Worm (Caenorhabditis elegans) whole organism, L4 larva: ENCODE results near the gene C17G1.14.

Experiments used
- Y105C5A.15 ChIP-seq: fragments of 200-800 bp; sonication (Bioruptor generic); IDR thresholded peaks from 2 replicates; pipeline ENCODE4 v1.3.6; 2022; ENCODE audit warnings: missing genetic modification characterization, missing compliant biosample characterization
- ZK337.2 ChIP-seq: fragments of 200-800 bp; sonication (Bioruptor generic); IDR thresholded peaks from 2 replicates; pipeline ENCODE4 v1.3.6; 2022; ENCODE audit warnings: missing genetic modification reagents, missing genetic modification characterization, missing compliant biosample characterization
- ceh-28 ChIP-seq: fragments of 150-350 bp; optimal IDR thresholded peaks from 2 replicates; lab custom pipeline; 2014; ENCODE audit warnings: missing biosample characterization, missing genetic modification reagents, missing genetic modification characterization
- ceh-44 ChIP-seq: fragments of 200-800 bp; sonication (Bioruptor generic); IDR thresholded peaks from 2 replicates; pipeline ENCODE4 v1.3.6; 2022; ENCODE audit warnings: missing genetic modification reagents, missing genetic modification characterization, missing compliant biosample characterization
- cey-2 ChIP-seq: sonication (generic microtip); optimal IDR thresholded peaks from 3 replicates; lab custom pipeline; 2017; ENCODE audit warnings: missing genetic modification characterization, mild to moderate bottlenecking, missing compliant biosample characterization, antibody characterized with exemption, borderline replicate concordance; ENCODE audit not compliant: insufficient read depth
- daf-12 ChIP-seq: fragments of 150-350 bp; optimal IDR thresholded peaks from 2 replicates; lab custom pipeline; 2014; ENCODE audit warnings: missing biosample characterization, missing genetic modification reagents, missing genetic modification characterization
- daf-16 ChIP-seq, 3 experiments: sonication (generic microtip); optimal IDR thresholded peaks; 2 replicates each; lab custom pipeline; 2016 to 2017; ENCODE audit warnings: missing genetic modification characterization in 3 of 3, missing genetic modification reagents in 3 of 3, mild to moderate bottlenecking in 2 of 3, missing compliant biosample characterization in 2 of 3, missing biosample characterization in 1 of 3, moderate library complexity in 1 of 3
- daf-19 ChIP-seq: fragments of 200-800 bp; sonication (Bioruptor generic); conservative IDR thresholded peaks from 2 replicates; pipeline ENCODE4 v1.3.6; 2022; ENCODE audit warnings: missing genetic modification characterization, missing compliant biosample characterization
- daf-8 ChIP-seq: fragments of 200-800 bp; sonication (Bioruptor generic); IDR thresholded peaks from 2 replicates; pipeline ENCODE4 v1.3.6; 2022; ENCODE audit warnings: missing genetic modification characterization, missing compliant biosample characterization
- dmd-8 ChIP-seq: fragments of 200-800 bp; sonication (Bioruptor generic); IDR thresholded peaks from 2 replicates; pipeline ENCODE4 v1.3.6; 2022; ENCODE audit warnings: missing genetic modification characterization, missing compliant biosample characterization
- dmd-9 ChIP-seq: fragments of 200-800 bp; sonication (Bioruptor generic); IDR thresholded peaks from 2 replicates; pipeline ENCODE4 v1.3.6; 2022; ENCODE audit warnings: missing genetic modification reagents, missing genetic modification characterization, missing compliant biosample characterization
- dve-1 ChIP-seq: sonication (generic microtip); optimal IDR thresholded peaks from 2 replicates; lab custom pipeline; 2017; ENCODE audit warnings: antibody characterized with exemption, mild to moderate bottlenecking, missing genetic modification characterization, missing compliant biosample characterization; ENCODE audit not compliant: insufficient read depth
- egl-27 ChIP-seq: sonication (generic microtip); optimal IDR thresholded peaks from 3 replicates; lab custom pipeline; 2017; ENCODE audit warnings: missing biosample characterization, missing genetic modification reagents, missing genetic modification characterization
- egl-43 ChIP-seq: fragments of 200-800 bp; sonication (Bioruptor generic); IDR thresholded peaks from 2 replicates; pipeline ENCODE4 v1.3.6; 2022; ENCODE audit warnings: missing genetic modification reagents, missing genetic modification characterization, missing compliant biosample characterization
- fkh-10 ChIP-seq: fragments of 150-350 bp; optimal IDR thresholded peaks from 2 replicates; lab custom pipeline; 2014; ENCODE audit warnings: missing biosample characterization, missing genetic modification reagents, missing genetic modification characterization
- fos-1 ChIP-seq: fragments of 150-350 bp; optimal IDR thresholded peaks from 2 replicates; lab custom pipeline; 2014; ENCODE audit warnings: missing biosample characterization, missing genetic modification characterization
- hif-1 ChIP-seq, 2 experiments: sonication (generic microtip); optimal IDR thresholded peaks; 2 replicates each; lab custom pipeline; 2016 to 2017; ENCODE audit warnings: missing compliant biosample characterization in 2 of 2, missing genetic modification characterization in 2 of 2, missing genetic modification reagents in 2 of 2, missing genotype in 2 of 2, mild to moderate bottlenecking in 1 of 2
- hmg-1.1 ChIP-seq: fragments of 200-800 bp; sonication (Bioruptor generic); IDR thresholded peaks from 2 replicates; pipeline ENCODE4 v1.3.6; 2022; ENCODE audit warnings: missing genetic modification reagents, missing genetic modification characterization, missing compliant biosample characterization
- lir-3 ChIP-seq: sonication (generic microtip); optimal IDR thresholded peaks from 2 replicates; lab custom pipeline; 2016; ENCODE audit warnings: mild to moderate bottlenecking, missing genetic modification characterization, missing compliant biosample characterization
- madf-9 ChIP-seq: fragments of 200-800 bp; sonication (Bioruptor generic); conservative IDR thresholded peaks from 2 replicates; pipeline ENCODE4 v1.3.6; 2022; ENCODE audit warnings: missing genetic modification reagents, missing genetic modification characterization, missing compliant biosample characterization
- mxl-2 ChIP-seq: fragments of 200-800 bp; sonication (Bioruptor generic); conservative IDR thresholded peaks from 2 replicates; pipeline ENCODE4 v1.3.6; 2022; ENCODE audit warnings: missing genetic modification reagents, missing genetic modification characterization, missing compliant biosample characterization
- nhr-10 ChIP-seq: fragments of 150-350 bp; optimal IDR thresholded peaks from 2 replicates; lab custom pipeline; 2014; ENCODE audit warnings: missing biosample characterization, missing genetic modification characterization
- nhr-11 ChIP-seq: fragments of 150-350 bp; optimal IDR thresholded peaks from 2 replicates; lab custom pipeline; 2014; ENCODE audit warnings: missing biosample characterization, missing genetic modification characterization
- nhr-28 ChIP-seq: fragments of 150-350 bp; optimal IDR thresholded peaks from 2 replicates; lab custom pipeline; 2014; ENCODE audit warnings: missing biosample characterization, missing genetic modification characterization
- nhr-48 ChIP-seq: sonication (generic microtip); optimal IDR thresholded peaks from 2 replicates; lab custom pipeline; 2016; ENCODE audit warnings: mild to moderate bottlenecking, missing genetic modification characterization, missing compliant biosample characterization
- pqm-1 ChIP-seq: sonication (generic microtip); optimal IDR thresholded peaks from 2 replicates; lab custom pipeline; 2017; ENCODE audit warnings: missing biosample characterization, missing genetic modification characterization
- snpc-4 ChIP-seq: fragments of 150-350 bp; optimal IDR thresholded peaks from 2 replicates; lab custom pipeline; 2014; ENCODE audit warnings: missing biosample characterization, missing genetic modification characterization
- tra-1 ChIP-seq: fragments of 200-800 bp; sonication (Bioruptor generic); IDR thresholded peaks from 2 replicates; pipeline ENCODE4 v1.3.6; 2022; ENCODE audit warnings: missing genetic modification reagents, missing genetic modification characterization, missing compliant biosample characterization
- unc-39 ChIP-seq: sonication (generic microtip); optimal IDR thresholded peaks from 2 replicates; lab custom pipeline; 2017; ENCODE audit warnings: missing biosample characterization, missing genetic modification characterization
- unc-62 ChIP-seq, 3 experiments: fragments of 150-350 bp in 1 of 3; sonication (generic microtip); optimal IDR thresholded peaks in 2 of 3; peaks in 1 of 3; 1 replicate in 1 of 3; 2 replicates in 2 of 3; lab custom pipeline; 2014 to 2017; ENCODE audit warnings: missing biosample characterization in 3 of 3, missing genetic modification characterization in 3 of 3, missing genetic modification reagents in 3 of 3, missing genotype in 1 of 3
- zip-2 ChIP-seq: fragments of 150-350 bp; optimal IDR thresholded peaks from 2 replicates; lab custom pipeline; 2014; ENCODE audit warnings: missing biosample characterization, missing genetic modification characterization

Gene C17G1.14

ce11 chrX:9965275-9965674 lies 26.7 kb downstream of the C17G1.14 start, which contains the start of gene pssy-1 (continued):
- TF ChIP-seq hmg-1.1 (GFP tag; lab: Robert Waterston, UW) (no peak), dmd-9 (GFP tag; lab: Robert Waterston, UW) (no peak), dmd-8 (GFP tag; lab: Robert Waterston, UW) (no peak)
- TF ChIP-seq, all 104 proteins: peak for 0

- TF ChIP-seq nhr-11 (tag; lab: Kevin White, UChicago) (no peak), daf-12 (tag; lab: Kevin White, UChicago) (peak; percentile 4)
Observed at ce11 chrX:9976206-9976605, 37.6 kb downstream of the C17G1.14 start, which contains the start of gene mgl-1. Gene mgl-1, minus strand, starts transcription at chrX:9976306.

- TF ChIP-seq zip-2 (tag; lab: Kevin White, UChicago) (no peak), fkh-10 (peak; percentile 74)
Observed at ce11 chrX:9981259-9981658, 42.6 kb downstream of the C17G1.14 start.

ce11 chrX:9984889-9985404 lies 46.3 kb downstream of the C17G1.14 start, which contains the start of gene F19C6.5:
Gene F19C6.5, minus strand, starts transcription at chrX:9984939.
- TF ChIP-seq cey-2 (tag; lab: Kevin White, UChicago) = no peak
- TF ChIP-seq pqm-1 (tag; lab: Kevin White, UChicago) = peak; percentile 18
- no peak for TF ChIP-seq egl-43 (GFP tag; lab: Robert Waterston, UW)
- peak; percentile 95 for TF ChIP-seq nhr-28 (tag; lab: Kevin White, UChicago)
- no peak for TF ChIP-seq daf-16 (GFP tag; optimal IDR thresholded peaks at IDR 0.05; lab: Kevin White, UChicago)
- TF ChIP-seq daf-16 (tag; optimal IDR thresholded peaks at IDR 0.05; lab: Kevin White, UChicago) = peak; percentile 92
- TF ChIP-seq dve-1 (tag; lab: Kevin White, UChicago) = peak; percentile 22

ce11 chrX:9987166-9987565 lies 48.6 kb downstream of the C17G1.14 start:
- TF ChIP-seq unc-62 (GFP tag; optimal IDR thresholded peaks at IDR 0.05 in 1 of 2; lab: Kevin White, UChicago) (peak in 1 of 2 experiments; percentile 89), unc-62 (tag; optimal IDR thresholded peaks at IDR 0.05; lab: Kevin White, UChicago) (no peak), daf-16 (GFP tag; optimal IDR thresholded peaks at IDR 0.05; lab: Kevin White, UChicago) (no peak), daf-16 (tag; optimal IDR thresholded peaks at IDR 0.05; lab: Kevin White, UChicago) (peak; percentile 11), egl-27 (tag; lab: Kevin White, UChicago) (no peak)

- no peak for TF ChIP-seq ceh-44 (GFP tag; lab: Robert Waterston, UW)
- no peak for TF ChIP-seq madf-9
- TF ChIP-seq nhr-48 = no peak
- no peak for TF ChIP-seq daf-16 (GFP tag; optimal IDR thresholded peaks at IDR 0.05; lab: Kevin White, UChicago)
- peak; percentile 78 for TF ChIP-seq daf-16 (tag; optimal IDR thresholded peaks at IDR 0.05; lab: Kevin White, UChicago)
- no peak for TF ChIP-seq daf-8 (GFP tag; lab: Robert Waterston, UW)
- TF ChIP-seq ZK337.2 = no peak
- no peak for TF ChIP-seq hif-1 (tag; optimal IDR thresholded peaks at IDR 0.05; lab: Kevin White, UChicago)
- TF ChIP-seq snpc-4 (tag; lab: Kevin White, UChicago) = peak; percentile 21
- TF ChIP-seq nhr-28 (tag; lab: Kevin White, UChicago) = no peak
- no peak for TF ChIP-seq nhr-10 (tag; lab: Kevin White, UChicago)
- TF ChIP-seq ceh-28 (tag; lab: Kevin White, UChicago) = no peak
- no peak for TF ChIP-seq lir-3 (tag; lab: Kevin White, UChicago)
- peak; percentile 8 for TF ChIP-seq dve-1 (tag; lab: Kevin White, UChicago)
- TF ChIP-seq fos-1 = no peak
- no peak for TF ChIP-seq mxl-2 (GFP tag; lab: Robert Waterston, UW)
- no peak for TF ChIP-seq unc-39 (tag; lab: Kevin White, UChicago)
- TF ChIP-seq daf-19 (GFP tag; lab: Robert Waterston, UW) = no peak
- TF ChIP-seq Y105C5A.15 (GFP tag; lab: Robert Waterston, UW) = no peak
- no peak for TF ChIP-seq tra-1 (GFP tag; lab: Robert Waterston, UW)
- TF ChIP-seq, all 104 proteins: peak for 3
Observed at ce11 chrX:9988884-9989283, 50.3 kb downstream of the C17G1.14 start.
